Worm (Caenorhabditis elegans) whole organism, L2 larva: ENCODE data around the gene nduf-2.2.

ENCODE experiments used
- R02D3.7 ChIP-seq: fragments of 150-350 bp; optimal IDR thresholded peaks from 2 replicates; lab custom pipeline; 2014; ENCODE audit warnings: missing biosample characterization, missing genetic modification characterization
- mdl-1 ChIP-seq, 2 experiments: fragments of 150-350 bp in 1 of 2; sonication (generic microtip) in 1 of 2; optimal IDR thresholded peaks; 2 replicates each; lab custom pipeline; 2017; ENCODE audit warnings: missing biosample characterization in 2 of 2, missing genetic modification characterization in 2 of 2
- nhr-11 ChIP-seq: fragments of 150-350 bp; optimal IDR thresholded peaks from 2 replicates; lab custom pipeline; 2014; ENCODE audit warnings: missing biosample characterization, missing genetic modification characterization

ce11 chrIII:6415306-6415973 lies 49.6 kb upstream of the nduf-2.2 start, which contains the start of gene nas-4:
- TF ChIP-seq R02D3.7 (tag; lab: Kevin White, UChicago) = no peak
- no peak for TF ChIP-seq mdl-1 (tag; optimal IDR thresholded peaks at IDR 0.05; lab: Kevin White, UChicago)
- TF ChIP-seq nhr-11 (tag; lab: Kevin White, UChicago) = no peak
